Worm (Caenorhabditis elegans) whole organism, L3 larva: ENCODE measurements around the gene Y42H9B.3.

Experiments used
- ceh-9 ChIP-seq: sonication (generic microtip); optimal IDR thresholded peaks from 2 replicates; lab custom pipeline; 2018; ENCODE audit warnings: missing biosample characterization, missing genetic modification characterization
- egl-5 ChIP-seq: fragments of 150-350 bp; optimal IDR thresholded peaks from 2 replicates; lab custom pipeline; 2017; ENCODE audit warnings: missing biosample characterization, missing genetic modification reagents, missing genetic modification characterization, inconsistent platforms
- elt-2 ChIP-seq: sonication (generic microtip); optimal IDR thresholded peaks from 2 replicates; lab custom pipeline; 2016; ENCODE audit warnings: missing genetic modification reagents, mild to moderate bottlenecking, missing genetic modification characterization, missing compliant biosample characterization
- elt-3 ChIP-seq, 3 experiments: fragments of 150-350 bp in 1 of 3; sonication (generic microtip) in 2 of 3; optimal IDR thresholded peaks; 2 replicates in 2 of 3; 4 replicates in 1 of 3; lab custom pipeline; 2014 to 2017; ENCODE audit warnings: missing biosample characterization in 3 of 3, missing genetic modification characterization in 3 of 3
- eor-1 ChIP-seq, 2 experiments: fragments of 150-350 bp; optimal IDR thresholded peaks; 2 replicates each; lab custom pipeline; 2014 to 2018; ENCODE audit warnings: missing biosample characterization in 2 of 2, missing genetic modification characterization in 2 of 2
- fkh-2 ChIP-seq: fragments of 150-350 bp; optimal IDR thresholded peaks from 2 replicates; lab custom pipeline; 2014; ENCODE audit warnings: missing biosample characterization, missing genetic modification reagents, missing genetic modification characterization
- hmg-11 ChIP-seq: sonication (generic microtip); optimal IDR thresholded peaks from 2 replicates; lab custom pipeline; 2016; ENCODE audit warnings: missing genetic modification characterization, missing compliant biosample characterization
- lin-39 ChIP-seq: fragments of 150-350 bp; optimal IDR thresholded peaks from 2 replicates; lab custom pipeline; 2018; ENCODE audit warnings: missing biosample characterization, missing genetic modification reagents, missing genetic modification characterization
- nfya-1 ChIP-seq: sonication (generic microtip); optimal IDR thresholded peaks from 2 replicates; lab custom pipeline; 2017; ENCODE audit warnings: missing genetic modification characterization, mild to moderate bottlenecking, missing compliant biosample characterization, antibody characterized with exemption, moderate library complexity; ENCODE audit not compliant: insufficient read depth
- nhr-12 ChIP-seq: fragments of 150-350 bp; optimal IDR thresholded peaks from 2 replicates; lab custom pipeline; 2014; ENCODE audit warnings: missing biosample characterization, missing genetic modification characterization
- nhr-23 ChIP-seq: fragments of 150-350 bp; optimal IDR thresholded peaks from 2 replicates; lab custom pipeline; 2014; ENCODE audit warnings: missing biosample characterization, missing genetic modification reagents, missing genetic modification characterization
- nhr-25 ChIP-seq: sonication (generic microtip); optimal IDR thresholded peaks from 2 replicates; lab custom pipeline; 2017; ENCODE audit warnings: missing biosample characterization, missing genetic modification characterization
- nhr-77 ChIP-seq: fragments of 150-350 bp; optimal IDR thresholded peaks from 2 replicates; lab custom pipeline; 2014; ENCODE audit warnings: missing biosample characterization, missing genetic modification characterization
- sea-2 ChIP-seq: fragments of 150-350 bp; sonication (generic microtip); optimal IDR thresholded peaks from 4 replicates; lab custom pipeline; 2014; ENCODE audit warnings: missing biosample characterization, missing genetic modification reagents, missing genetic modification characterization
- zag-1 ChIP-seq: fragments of 150-350 bp; optimal IDR thresholded peaks from 2 replicates; lab custom pipeline; 2014; ENCODE audit warnings: missing biosample characterization, missing genetic modification characterization

Y42H9B.3 gene

DNA sequence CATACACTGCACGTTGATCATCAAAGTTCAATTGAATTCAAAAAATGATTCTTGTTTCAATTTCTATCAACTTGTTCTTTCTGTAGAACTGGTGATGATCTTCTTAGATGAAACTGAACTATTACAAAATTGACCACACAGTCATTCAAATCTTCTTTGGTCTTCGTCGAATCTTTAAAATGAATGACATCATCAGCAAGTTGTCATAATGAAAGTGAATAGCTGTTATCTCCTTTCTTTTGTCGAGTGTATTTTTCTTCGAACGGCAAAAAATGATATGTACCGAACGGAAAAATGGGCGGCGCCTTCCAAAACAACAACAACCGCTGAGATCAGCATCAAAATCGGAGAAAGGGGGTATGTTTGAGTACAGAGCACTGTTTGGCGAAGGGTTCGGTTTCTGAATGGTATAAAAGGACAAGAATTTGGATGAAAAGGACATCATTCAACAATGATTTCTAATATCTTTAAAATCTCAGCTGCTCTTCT lies 34.7 kb downstream of the Y42H9B.3 start, which contains the start of gene ora-1:
Gene ora-1, plus strand, starts transcription at position 439 of the 489 bp plus-strand sequence.
- TF ChIP-seq eor-1 (tag; optimal IDR thresholded peaks at IDR 0.05; lab: Kevin White, UChicago) = no peak
- TF ChIP-seq nhr-25 = peak; percentile 14
- TF ChIP-seq fkh-2 (tag; lab: Kevin White, UChicago) = no peak

ce11 chrIV:7976210-7976609 lies 36.0 kb downstream of the Y42H9B.3 start, which contains the start of gene F57H12.6:
Gene F57H12.6, minus strand, starts transcription at chrIV:7976310.
- TF ChIP-seq hmg-11 (tag; lab: Kevin White, UChicago) (no peak), egl-5 (no peak), elt-2 (tag; lab: Kevin White, UChicago) (no peak), sea-2 (GFP tag; lab: Kevin White, UChicago) (no peak), ceh-9 (tag; lab: Kevin White, UChicago) (no peak), zag-1 (no peak)

- TF ChIP-seq nhr-23 (tag; lab: Kevin White, UChicago) (no peak), lin-39 (no peak)
These were observed 45.2 kb downstream of the Y42H9B.3 start, which contains the start of gene F57H12.5 for ce11 chrIV:7967006-7967405. Gene F57H12.5, plus strand, starts transcription at chrIV:7967306.

- TF ChIP-seq nhr-77 (tag; lab: Kevin White, UChicago) = no peak
- TF ChIP-seq elt-3 (tag; optimal IDR thresholded peaks at IDR 0.05; lab: Kevin White, UChicago) = no peak
- no peak for TF ChIP-seq nhr-12
- no peak for TF ChIP-seq nfya-1 (tag; lab: Kevin White, UChicago)
These were observed 50.3 kb downstream of the Y42H9B.3 start for ce11 chrIV:7961889-7962342.
